Worm (Caenorhabditis elegans) whole organism, young adult: ENCODE data around the gene gop-1.

ENCODE experiments used
- B0035.1 ChIP-seq: sonication (generic microtip); optimal IDR thresholded peaks from 2 replicates; lab custom pipeline; 2016; ENCODE audit warnings: missing genetic modification characterization, mild to moderate bottlenecking, missing compliant biosample characterization, missing genotype, missing genetic modification reagents
- C06A6.2 ChIP-seq: fragments of 200-800 bp; sonication (Bioruptor generic); conservative IDR thresholded peaks from 2 replicates; pipeline ENCODE4 v1.3.6; 2022; ENCODE audit warnings: missing genetic modification characterization, missing compliant biosample characterization
- C17E4.6 ChIP-seq: fragments of 200-800 bp; sonication (Bioruptor generic); IDR thresholded peaks from 2 replicates; pipeline ENCODE4 v1.3.6; 2022; ENCODE audit warnings: missing genetic modification reagents, missing genetic modification characterization, missing compliant biosample characterization
- F37B4.10 ChIP-seq: fragments of 200-800 bp; sonication (Bioruptor generic); IDR thresholded peaks from 2 replicates; pipeline ENCODE4 v1.3.6; 2022; ENCODE audit warnings: missing genetic modification characterization, missing compliant biosample characterization
- F55B11.4 ChIP-seq: sonication (generic microtip); optimal IDR thresholded peaks from 2 replicates; lab custom pipeline; 2016; ENCODE audit warnings: missing compliant biosample characterization, missing genetic modification characterization, borderline replicate concordance; ENCODE audit not compliant: insufficient read depth
- F57A8.1 ChIP-seq: fragments of 200-800 bp; sonication (Bioruptor generic); optimal IDR thresholded peaks from 2 replicates; lab custom pipeline; 2018; ENCODE audit warnings: mild to moderate bottlenecking, missing genetic modification characterization, moderate library complexity, missing compliant biosample characterization
- F57C9.4 ChIP-seq: sonication (generic microtip); optimal IDR thresholded peaks from 2 replicates; lab custom pipeline; 2017; ENCODE audit warnings: mild to moderate bottlenecking, missing genetic modification characterization, missing compliant biosample characterization
- K11D2.4 ChIP-seq: fragments of 200-800 bp; sonication (Bioruptor generic); IDR thresholded peaks from 2 replicates; pipeline ENCODE4 v1.3.6; 2022; ENCODE audit warnings: missing genetic modification reagents, missing genetic modification characterization, missing compliant biosample characterization
- Y67H2A.10 ChIP-seq: fragments of 200-800 bp; sonication (Bioruptor generic); conservative IDR thresholded peaks from 2 replicates; pipeline ENCODE4 v1.3.6; 2022; ENCODE audit warnings: missing genetic modification reagents, missing genetic modification characterization, missing compliant biosample characterization
- ZK185.1 ChIP-seq: sonication (generic microtip); optimal IDR thresholded peaks from 2 replicates; lab custom pipeline; 2016; ENCODE audit warnings: mild to moderate bottlenecking, missing genetic modification characterization, missing compliant biosample characterization; ENCODE audit not compliant: poor library complexity, severe bottlenecking
- attf-3 ChIP-seq: fragments of 200-800 bp; sonication (Bioruptor generic); conservative IDR thresholded peaks from 2 replicates; pipeline ENCODE4 v1.3.6; 2022; ENCODE audit warnings: missing genetic modification reagents, missing genetic modification characterization, missing compliant biosample characterization
- attf-5 ChIP-seq: fragments of 200-800 bp; sonication (Bioruptor generic); optimal IDR thresholded peaks from 2 replicates; lab custom pipeline; 2018; ENCODE audit warnings: mild to moderate bottlenecking, missing genetic modification characterization, missing compliant biosample characterization
- bed-2 ChIP-seq: fragments of 200-800 bp; sonication (Bioruptor generic); IDR thresholded peaks from 2 replicates; pipeline ENCODE4 v1.3.6; 2022; ENCODE audit warnings: missing genetic modification reagents, missing genetic modification characterization, missing compliant biosample characterization
- cebp-1 ChIP-seq, 2 experiments: fragments of 200-800 bp in 1 of 2; sonication (Bioruptor generic) in 1 of 2; sonication (generic microtip) in 1 of 2; IDR thresholded peaks in 1 of 2; optimal IDR thresholded peaks in 1 of 2; 2 replicates each; pipeline versions ENCODE4 v1.3.6 to Lab custom; 2017 to 2022; ENCODE audit warnings: missing compliant biosample characterization in 2 of 2, missing genetic modification characterization in 2 of 2, mild to moderate bottlenecking in 1 of 2, missing genetic modification reagents in 1 of 2, moderate library complexity in 1 of 2
- ceh-40 ChIP-seq: fragments of 200-800 bp; sonication (Bioruptor generic); IDR thresholded peaks from 2 replicates; pipeline ENCODE4 v1.3.6; 2022; ENCODE audit warnings: missing genetic modification characterization, missing compliant biosample characterization
- ceh-58 ChIP-seq: fragments of 200-800 bp; sonication (Bioruptor generic); IDR thresholded peaks from 2 replicates; pipeline ENCODE4 v1.3.6; 2022; ENCODE audit warnings: missing genetic modification characterization, missing compliant biosample characterization
- ceh-79 ChIP-seq: sonication (generic microtip); optimal IDR thresholded peaks from 2 replicates; lab custom pipeline; 2017; ENCODE audit warnings: mild to moderate bottlenecking, missing genetic modification characterization, missing compliant biosample characterization
- egl-44 ChIP-seq: fragments of 200-800 bp; sonication (Bioruptor generic); IDR thresholded peaks from 2 replicates; pipeline ENCODE4 v1.3.6; 2022; ENCODE audit warnings: missing genetic modification reagents, missing genetic modification characterization, missing compliant biosample characterization
- him-1 ChIP-seq: sonication (generic microtip); optimal IDR thresholded peaks from 2 replicates; lab custom pipeline; 2016; ENCODE audit warnings: missing genotype, missing genetic modification reagents, missing genetic modification characterization, missing compliant biosample characterization
- lag-1 ChIP-seq: fragments of 200-800 bp; sonication (Bioruptor generic); IDR thresholded peaks from 2 replicates; pipeline ENCODE4 v1.3.6; 2022; ENCODE audit warnings: missing genetic modification reagents, missing genetic modification characterization, missing compliant biosample characterization
- let-607 ChIP-seq, 2 experiments: fragments of 200-800 bp in 1 of 2; sonication (Bioruptor generic) in 1 of 2; sonication (generic microtip) in 1 of 2; optimal IDR thresholded peaks; 2 replicates each; lab custom pipeline; 2016 to 2018; ENCODE audit warnings: mild to moderate bottlenecking in 2 of 2, missing compliant biosample characterization in 2 of 2, missing genetic modification characterization in 2 of 2, moderate library complexity in 2 of 2, missing genotype in 1 of 2
- lin-35 ChIP-seq, 3 experiments: fragments of 150-350 bp in 2 of 3; sonication (generic microtip) in 1 of 3; optimal IDR thresholded peaks; 2 replicates each; lab custom pipeline; 2014 to 2018; ENCODE audit warnings: missing biosample characterization in 3 of 3, missing genetic modification characterization in 3 of 3, missing genetic modification reagents in 3 of 3
- lin-54 ChIP-seq: fragments of 200-800 bp; sonication (Bioruptor generic); optimal IDR thresholded peaks from 2 replicates; lab custom pipeline; 2018; ENCODE audit warnings: mild to moderate bottlenecking, missing genetic modification characterization, missing compliant biosample characterization
- lsl-1 ChIP-seq: fragments of 200-800 bp; sonication (Bioruptor generic); optimal IDR thresholded peaks from 2 replicates; lab custom pipeline; 2018; ENCODE audit warnings: mild to moderate bottlenecking, missing genetic modification characterization, moderate library complexity, missing compliant biosample characterization
- madf-10 ChIP-seq: sonication (generic microtip); optimal IDR thresholded peaks from 2 replicates; lab custom pipeline; 2016; ENCODE audit warnings: mild to moderate bottlenecking, missing genetic modification characterization, missing compliant biosample characterization
- mcd-1 ChIP-seq: fragments of 200-800 bp; sonication (Bioruptor generic); IDR thresholded peaks from 2 replicates; pipeline ENCODE4 v1.3.6; 2022; ENCODE audit warnings: missing genetic modification reagents, missing genetic modification characterization, missing compliant biosample characterization
- nhr-80 ChIP-seq: sonication (generic microtip); optimal IDR thresholded peaks from 2 replicates; lab custom pipeline; 2016; ENCODE audit warnings: missing genetic modification characterization, missing compliant biosample characterization
- pha-4 ChIP-seq: fragments of 150-350 bp; sonication (generic microtip); optimal IDR thresholded peaks from 2 replicates; lab custom pipeline; 2014; ENCODE audit warnings: missing biosample characterization, missing genetic modification reagents, missing genetic modification characterization
- rcor-1 ChIP-seq: fragments of 200-800 bp; sonication (Bioruptor generic); IDR thresholded peaks from 2 replicates; pipeline ENCODE4 v1.3.6; 2022; ENCODE audit warnings: missing genetic modification reagents, missing genetic modification characterization, missing compliant biosample characterization
- repo-1 ChIP-seq: sonication (generic microtip); optimal IDR thresholded peaks from 2 replicates; lab custom pipeline; 2017; ENCODE audit warnings: mild to moderate bottlenecking, missing genetic modification characterization, missing compliant biosample characterization
- rpc-1 ChIP-seq, 2 experiments: fragments of 150-350 bp in 1 of 2; sonication (generic microtip) in 1 of 2; optimal IDR thresholded peaks; 2 replicates each; lab custom pipeline; 2014 to 2018; ENCODE audit warnings: missing biosample characterization in 1 of 2, missing genetic modification characterization in 1 of 2, missing genetic modification reagents in 1 of 2, missing genotype in 1 of 2
- snpc-3.4 ChIP-seq: sonication (generic microtip); optimal IDR thresholded peaks from 2 replicates; lab custom pipeline; 2017; ENCODE audit warnings: missing genetic modification characterization, mild to moderate bottlenecking, missing compliant biosample characterization, antibody characterized with exemption, moderate library complexity, missing genotype, missing genetic modification reagents
- tbx-9 ChIP-seq: sonication (generic microtip); optimal IDR thresholded peaks from 2 replicates; lab custom pipeline; 2016; ENCODE audit warnings: borderline replicate concordance, missing genetic modification characterization, inconsistent platforms, missing compliant biosample characterization
- unc-62 ChIP-seq: fragments of 150-350 bp; optimal IDR thresholded peaks from 2 replicates; lab custom pipeline; 2014; ENCODE audit warnings: missing biosample characterization, missing genetic modification reagents, missing genetic modification characterization
- zim-3 ChIP-seq: sonication (generic microtip); optimal IDR thresholded peaks from 2 replicates; lab custom pipeline; 2017; ENCODE audit warnings: mild to moderate bottlenecking, missing genetic modification characterization, moderate library complexity, missing compliant biosample characterization
- ztf-18 ChIP-seq: sonication (generic microtip); optimal IDR thresholded peaks from 2 replicates; lab custom pipeline; 2016; ENCODE audit warnings: missing genotype, mild to moderate bottlenecking, missing genetic modification characterization, missing compliant biosample characterization
- ztf-28 ChIP-seq: fragments of 200-800 bp; sonication (Bioruptor generic); IDR thresholded peaks from 2 replicates; pipeline ENCODE4 v1.3.6; 2022; ENCODE audit warnings: missing genetic modification reagents, missing genetic modification characterization, missing compliant biosample characterization

The gop-1 gene

ce11 chrIII:5234312-5234711, 19.9 kb upstream of the gop-1 start, which contains the start of gene mrps-26:
Gene mrps-26 (plus strand): TSS chrIII:5234612.
- TF ChIP-seq unc-62 (no peak), lin-35 (GFP tag; optimal IDR thresholded peaks at IDR 0.05; lab: Kevin White, UChicago) (peak in 1 of 3 experiments; percentile 1), F57A8.1 (GFP tag; lab: Kevin White, UChicago) (no peak)
- TF ChIP-seq, all 124 proteins: peak for 1

- TF ChIP-seq rpc-1 (optimal IDR thresholded peaks at IDR 0.05; lab: Kevin White, UChicago) (no peak), rpc-1 (tag; optimal IDR thresholded peaks at IDR 0.05; lab: Kevin White, UChicago) (no peak), bed-2 (GFP tag; lab: Robert Waterston, UW) (no peak), ZK185.1 (no peak), egl-44 (no peak)
These were observed 18.1 kb upstream of the gop-1 start, which contains the start of gene prx-10 for ce11 chrIII:5236104-5236503. Gene prx-10 (plus strand): TSS chrIII:5236404.

- TF ChIP-seq F37B4.10 = 0 out of 2 replicates have a peak, but pooled peaks have one; percentile 53
- no peak for TF ChIP-seq mcd-1 (GFP tag; lab: Robert Waterston, UW)
- TF ChIP-seq, all 124 proteins: peak for 1
These were observed 12.4 kb upstream of the gop-1 start for ce11 chrIII:5241854-5242253.

ce11 chrIII:5244539-5244938, 9.7 kb upstream of the gop-1 start, which contains the start of gene cnd-1:
Gene cnd-1 (minus strand): TSS chrIII:5244639.
- TF ChIP-seq repo-1 (tag; lab: Kevin White, UChicago) (no peak), pha-4 (tag; lab: Kevin White, UChicago) (no peak), rcor-1 (no peak), zim-3 (no peak), F55B11.4 (tag; lab: Kevin White, UChicago) (no peak), Y67H2A.10 (no peak), madf-10 (tag; lab: Kevin White, UChicago) (no peak), ceh-79 (tag; lab: Kevin White, UChicago) (no peak), rpc-1 (optimal IDR thresholded peaks at IDR 0.05; lab: Kevin White, UChicago) (no peak), rpc-1 (tag; optimal IDR thresholded peaks at IDR 0.05; lab: Kevin White, UChicago) (no peak), F57C9.4 (tag; lab: Kevin White, UChicago) (no peak), ztf-28 (GFP tag; lab: Robert Waterston, UW) (no peak), let-607 (tag; optimal IDR thresholded peaks at IDR 0.05; lab: Kevin White, UChicago) (no peak), snpc-3.4 (tag; lab: Kevin White, UChicago) (no peak), attf-3 (no peak), ceh-40 (GFP tag; lab: Robert Waterston, UW) (no peak)

- TF ChIP-seq nhr-80 (tag; lab: Kevin White, UChicago) (no peak), C06A6.2 (no peak), ceh-58 (GFP tag; lab: Robert Waterston, UW) (no peak), attf-5 (no peak), him-1 (tag; lab: Kevin White, UChicago) (no peak), cebp-1 (GFP tag; IDR thresholded peaks at IDR 0.05; lab: Robert Waterston, UW) (no peak), cebp-1 (tag; optimal IDR thresholded peaks at IDR 0.05; lab: Kevin White, UChicago) (no peak), tbx-9 (no peak), lag-1 (GFP tag; lab: Robert Waterston, UW) (no peak), K11D2.4 (GFP tag; lab: Robert Waterston, UW) (no peak), B0035.1 (tag; lab: Kevin White, UChicago) (no peak), ztf-18 (tag; lab: Kevin White, UChicago) (no peak), lsl-1 (no peak), lin-54 (GFP tag; lab: Kevin White, UChicago) (no peak), C17E4.6 (GFP tag; lab: Robert Waterston, UW) (no peak), let-607 (tag; optimal IDR thresholded peaks at IDR 0.05; lab: Kevin White, UChicago) (no peak), zim-3 (no peak)
These were observed 9.2 kb upstream of the gop-1 start for ce11 chrIII:5245067-5245466.
